Fruit fly (Drosophila melanogaster) whole organism, embryonic: ENCODE data around the gene Nazo.

Source experiments
- Abd-B ChIP-seq: fragments of 200-800 bp; sonication (Bioruptor generic); optimal IDR thresholded peaks from 2 replicates; lab custom pipeline; 2018; ENCODE audit warnings: missing biosample characterization, mild to moderate bottlenecking, missing genetic modification characterization, moderate library complexity
- Atf6 ChIP-seq: fragments of 200-800 bp; sonication (Bioruptor generic); IDR thresholded peaks from 2 replicates; pipeline ENCODE4 v1.3.6; 2022; ENCODE audit warnings: missing biosample characterization, missing genetic modification characterization
- Awh ChIP-seq: fragments of 200-800 bp; sonication (Bioruptor generic); IDR thresholded peaks from 2 replicates; pipeline ENCODE4, ENCODE4 v1.3.6; 2022; ENCODE audit warnings: missing biosample characterization, missing genetic modification characterization
- C15 ChIP-seq: fragments of 200-800 bp; sonication (Bioruptor generic); IDR thresholded peaks from 3 replicates; pipeline ENCODE4 v1.3.6; 2022; ENCODE audit warnings: missing biosample characterization, missing genetic modification characterization
- CG10209 ChIP-seq: fragments of 200-800 bp; sonication (Bioruptor generic); optimal IDR thresholded peaks from 3 replicates; lab custom pipeline; 2017; ENCODE audit warnings: missing biosample characterization, mild to moderate bottlenecking, missing genetic modification characterization, missing genetic modification reagents
- CG10565 ChIP-seq: fragments of 200-800 bp; sonication (Bioruptor generic); optimal IDR thresholded peaks from 3 replicates; lab custom pipeline; 2016; ENCODE audit warnings: missing biosample characterization, mild to moderate bottlenecking, missing genetic modification characterization
- CG10654 ChIP-seq: fragments of 200-800 bp; sonication (Bioruptor generic); optimal IDR thresholded peaks from 2 replicates; lab custom pipeline; 2016; ENCODE audit warnings: missing biosample characterization, missing genetic modification characterization
- CG11696 ChIP-seq: fragments of 200-800 bp; sonication (Bioruptor generic); IDR thresholded peaks from 2 replicates; pipeline ENCODE4 v1.3.6; 2022; ENCODE audit warnings: missing biosample characterization, missing genetic modification characterization
- CG1233 ChIP-seq: fragments of 200-800 bp; sonication (Bioruptor generic); optimal IDR thresholded peaks from 4 replicates; lab custom pipeline; 2018; ENCODE audit warnings: missing biosample characterization, mild to moderate bottlenecking, missing genetic modification characterization
- CG13123 ChIP-seq: fragments of 200-800 bp; sonication (Bioruptor generic); optimal IDR thresholded peaks from 2 replicates; lab custom pipeline; 2016; ENCODE audit warnings: missing biosample characterization, missing genetic modification characterization
- CG13424 ChIP-seq: fragments of 200-800 bp; sonication (Bioruptor generic); optimal IDR thresholded peaks from 2 replicates; lab custom pipeline; 2019; ENCODE audit warnings: missing biosample characterization, mild to moderate bottlenecking, missing genetic modification characterization, moderate library complexity
- CG15479 ChIP-seq: fragments of 200-800 bp; sonication (Bioruptor generic); optimal IDR thresholded peaks from 3 replicates; lab custom pipeline; 2019; ENCODE audit warnings: missing biosample characterization, mild to moderate bottlenecking, missing genetic modification characterization, moderate library complexity
- CG1602 ChIP-seq: fragments of 200-800 bp; sonication (Bioruptor generic); optimal IDR thresholded peaks from 3 replicates; lab custom pipeline; 2016; ENCODE audit warnings: missing biosample characterization, missing genetic modification characterization
- CG17328 ChIP-seq: fragments of 200-800 bp; sonication (Bioruptor generic); IDR thresholded peaks from 2 replicates; pipeline ENCODE4 v1.3.6; 2022; ENCODE audit warnings: missing biosample characterization, missing genetic modification characterization
- CG31441 ChIP-seq: fragments of 200-800 bp; sonication (Bioruptor generic); IDR thresholded peaks from 2 replicates; pipeline ENCODE4 v1.3.6; 2022; ENCODE audit warnings: missing biosample characterization, missing genetic modification characterization
- CG32767 ChIP-seq: fragments of 200-800 bp; sonication (Bioruptor generic); IDR thresholded peaks from 2 replicates; pipeline ENCODE4 v1.3.6; 2022; ENCODE audit warnings: missing biosample characterization, missing genetic modification characterization
- CG3847 ChIP-seq: fragments of 200-800 bp; sonication (Bioruptor generic); IDR thresholded peaks from 2 replicates; pipeline ENCODE4 v1.3.6; 2022; ENCODE audit warnings: missing biosample characterization, missing genetic modification characterization
- CG4282 ChIP-seq: fragments of 200-800 bp; sonication (Bioruptor generic); optimal IDR thresholded peaks from 2 replicates; lab custom pipeline; 2016; ENCODE audit warnings: missing biosample characterization, missing genetic modification characterization
- CG4854 ChIP-seq: fragments of 200-800 bp; sonication (Bioruptor generic); optimal IDR thresholded peaks from 2 replicates; lab custom pipeline; 2016; ENCODE audit warnings: missing biosample characterization, missing genetic modification characterization, inconsistent platforms
- CG6175 ChIP-seq: fragments of 200-800 bp; sonication (Bioruptor generic); IDR thresholded peaks from 3 replicates; pipeline ENCODE4 v1.3.6; 2022; ENCODE audit warnings: missing biosample characterization, missing genetic modification characterization
- CG6272 ChIP-seq: fragments of 200-800 bp; sonication (Bioruptor generic); IDR thresholded peaks from 2 replicates; pipeline ENCODE4 v1.3.6; 2022; ENCODE audit warnings: missing biosample characterization, missing genetic modification characterization
- CG6654 ChIP-seq: fragments of 200-800 bp; sonication (Bioruptor generic); optimal IDR thresholded peaks from 2 replicates; lab custom pipeline; 2017; ENCODE audit warnings: missing biosample characterization, mild to moderate bottlenecking, missing genetic modification characterization
- CG6791 ChIP-seq: fragments of 200-800 bp; sonication (Bioruptor generic); IDR thresholded peaks from 3 replicates; pipeline ENCODE4 v1.3.6; 2022; ENCODE audit warnings: missing biosample characterization, missing genetic modification characterization; ENCODE audit not compliant: partially characterized antibody
- CoRest ChIP-seq: fragments of 200-800 bp; sonication (Bioruptor generic); optimal IDR thresholded peaks from 3 replicates; lab custom pipeline; 2018; ENCODE audit warnings: missing biosample characterization, mild to moderate bottlenecking, missing genetic modification characterization, moderate library complexity
- Doc3 ChIP-seq: fragments of 200-800 bp; sonication (Bioruptor generic); IDR thresholded peaks from 3 replicates; pipeline ENCODE4 v1.3.6; 2022; ENCODE audit warnings: missing biosample characterization, missing genetic modification characterization; ENCODE audit not compliant: partially characterized antibody
- Gsc ChIP-seq: fragments of 200-800 bp; sonication (Bioruptor generic); IDR thresholded peaks from 2 replicates; pipeline ENCODE4 v1.3.6; 2022; ENCODE audit warnings: missing biosample characterization, missing genetic modification characterization
- HLH4C ChIP-seq: fragments of 200-800 bp; sonication (Bioruptor generic); IDR thresholded peaks from 3 replicates; pipeline ENCODE4 v1.3.6; 2022; ENCODE audit warnings: missing biosample characterization, missing genetic modification characterization; ENCODE audit not compliant: partially characterized antibody
- Hey ChIP-seq: fragments of 200-800 bp; sonication (Bioruptor generic); optimal IDR thresholded peaks from 3 replicates; lab custom pipeline; 2018; ENCODE audit warnings: missing biosample characterization, mild to moderate bottlenecking, missing genetic modification characterization
- MBD-R2 ChIP-seq: fragments of 200-800 bp; sonication (Bioruptor generic); IDR thresholded peaks from 2 replicates; pipeline ENCODE4 v1.3.6; 2022; ENCODE audit warnings: missing biosample characterization, missing genetic modification characterization
- Ravus ChIP-seq: fragments of 200-800 bp; sonication (Bioruptor generic); IDR thresholded peaks from 2 replicates; pipeline ENCODE4 v1.3.6; 2022; ENCODE audit warnings: missing biosample characterization, missing genetic modification characterization
- Six4 ChIP-seq: fragments of 200-800 bp; sonication (Bioruptor generic); optimal IDR thresholded peaks from 2 replicates; lab custom pipeline; 2016; ENCODE audit warnings: missing biosample characterization, missing genetic modification characterization
- Usf ChIP-seq: fragments of 200-800 bp; sonication (Bioruptor generic); optimal IDR thresholded peaks from 2 replicates; lab custom pipeline; 2017; ENCODE audit warnings: missing genotype, missing biosample characterization, missing genetic modification characterization
- bbx ChIP-seq: fragments of 200-800 bp; sonication (Bioruptor generic); IDR thresholded peaks from 2 replicates; pipeline ENCODE4 v1.3.6; 2022; ENCODE audit warnings: missing biosample characterization, missing genetic modification characterization; ENCODE audit not compliant: partially characterized antibody
- btn ChIP-seq: fragments of 200-800 bp; sonication (Bioruptor generic); optimal IDR thresholded peaks from 2 replicates; lab custom pipeline; 2016; ENCODE audit warnings: missing biosample characterization, missing genetic modification characterization
- chn ChIP-seq: fragments of 200-800 bp; sonication (Bioruptor generic); optimal IDR thresholded peaks from 2 replicates; lab custom pipeline; 2016; ENCODE audit warnings: missing biosample characterization, missing genetic modification characterization
- dati ChIP-seq: fragments of 200-800 bp; sonication (Bioruptor generic); IDR thresholded peaks from 2 replicates; pipeline ENCODE4 v1.3.6; 2022; ENCODE audit warnings: missing biosample characterization, missing genetic modification characterization
- ems ChIP-seq: fragments of 200-800 bp; sonication (Bioruptor generic); optimal IDR thresholded peaks from 3 replicates; lab custom pipeline; 2016; ENCODE audit warnings: missing biosample characterization, missing genetic modification characterization
- grau ChIP-seq: fragments of 200-800 bp; optimal IDR thresholded peaks from 3 replicates; lab custom pipeline; 2019; ENCODE audit warnings: missing biosample characterization, mild to moderate bottlenecking, missing genetic modification characterization, moderate library complexity
- gsb-n ChIP-seq: fragments of 200-800 bp; sonication (Bioruptor generic); optimal IDR thresholded peaks from 3 replicates; lab custom pipeline; 2018; ENCODE audit warnings: missing biosample characterization, mild to moderate bottlenecking, missing genetic modification characterization
- insv ChIP-seq, 2 experiments: fragments of 200-800 bp; sonication (Bioruptor generic); optimal IDR thresholded peaks; 3 replicates each; lab custom pipeline; 2016 to 2018; ENCODE audit warnings: missing biosample characterization in 2 of 2, missing genetic modification characterization in 2 of 2
- klu ChIP-seq: fragments of 200-800 bp; sonication (Bioruptor generic); IDR thresholded peaks from 2 replicates; pipeline ENCODE4 v1.3.6; 2022; ENCODE audit warnings: missing biosample characterization, missing genetic modification characterization
- lilli ChIP-seq: fragments of 200-800 bp; sonication (Bioruptor generic); optimal IDR thresholded peaks from 3 replicates; lab custom pipeline; 2016; ENCODE audit warnings: missing biosample characterization, missing genetic modification characterization
- pnt ChIP-seq: fragments of 200-800 bp; sonication (Bioruptor generic); optimal IDR thresholded peaks from 3 replicates; lab custom pipeline; 2016; ENCODE audit warnings: missing biosample characterization, missing genetic modification characterization
- row ChIP-seq: fragments of 200-800 bp; sonication (Bioruptor generic); IDR thresholded peaks from 3 replicates; pipeline ENCODE4 v1.3.6; 2022; ENCODE audit warnings: missing biosample characterization, missing genetic modification characterization
- run ChIP-seq: fragments of 200-800 bp; sonication (Bioruptor generic); optimal IDR thresholded peaks from 3 replicates; lab custom pipeline; 2018; ENCODE audit warnings: missing biosample characterization, mild to moderate bottlenecking, missing genetic modification characterization
- salm ChIP-seq: fragments of 200-800 bp; sonication (Bioruptor generic); optimal IDR thresholded peaks from 2 replicates; lab custom pipeline; 2018; ENCODE audit warnings: missing biosample characterization, mild to moderate bottlenecking, missing genetic modification characterization
- sima ChIP-seq: fragments of 200-800 bp; sonication (Bioruptor generic); optimal IDR thresholded peaks from 2 replicates; lab custom pipeline; 2016; ENCODE audit warnings: missing biosample characterization, missing genetic modification characterization
- tll ChIP-seq, 2 experiments: fragments of 200-800 bp in 1 of 2; fragments of >200 bp in 1 of 2; sonication (Bioruptor generic) in 1 of 2; optimal IDR thresholded peaks; 2 replicates each; lab custom pipeline; 2017 to 2019; ENCODE audit warnings: missing biosample characterization in 2 of 2, missing genetic modification characterization in 2 of 2, mild to moderate bottlenecking in 1 of 2, moderate library complexity in 1 of 2
- unpg ChIP-seq: fragments of 200-800 bp; sonication (Bioruptor generic); optimal IDR thresholded peaks from 3 replicates; lab custom pipeline; 2018; ENCODE audit warnings: missing biosample characterization, mild to moderate bottlenecking, missing genetic modification characterization, moderate library complexity
- zen ChIP-seq: fragments of 200-800 bp; sonication (Bioruptor generic); optimal IDR thresholded peaks from 3 replicates; lab custom pipeline; 2018; ENCODE audit warnings: missing biosample characterization, mild to moderate bottlenecking, missing genetic modification characterization, moderate library complexity

Gene Nazo

dm6 chr3R:8334982-8335381 is 47.3 kb downstream of the Nazo start (continued):
- TF ChIP-seq CG15479 (peak; percentile 41), salm (tag; lab: Kevin White, UChicago) (no peak), tll (GFP tag; optimal IDR thresholded peaks at IDR 0.05; lab: Kevin White, UChicago) (peak in 1 of 2 experiments; percentile 27), CG6654 (GFP tag; lab: Kevin White, UChicago) (no peak), CG10565 (GFP tag; lab: Kevin White, UChicago) (no peak), CG1233 (no peak), run (tag; lab: Kevin White, UChicago) (no peak), zen (tag; lab: Kevin White, UChicago) (peak; percentile 44), unpg (GFP tag; lab: Kevin White, UChicago) (no peak), insv (GFP tag; optimal IDR thresholded peaks at IDR 0.05; lab: Kevin White, UChicago) (peak in 1 of 2 experiments; percentile 8), CG6175 (GFP tag; lab: Robert Waterston, UW) (no peak), CG13424 (no peak), sima (no peak), dati (GFP tag; lab: Robert Waterston, UW) (no peak), Usf (GFP tag; lab: Kevin White, UChicago) (no peak)

dm6 chr3R:8336012-8336567 is 48.4 kb downstream of the Nazo start:
- TF ChIP-seq pnt: no peak
- TF ChIP-seq CG10654 (GFP tag; lab: Kevin White, UChicago): no peak
- TF ChIP-seq Abd-B (GFP tag; lab: Kevin White, UChicago): no peak
- no peak for TF ChIP-seq Gsc (GFP tag; lab: Robert Waterston, UW)
- no peak for TF ChIP-seq CG17328 (GFP tag; lab: Robert Waterston, UW)
- no peak for TF ChIP-seq CG6272 (GFP tag; lab: Robert Waterston, UW)
- TF ChIP-seq unpg (GFP tag; lab: Kevin White, UChicago): no peak
- TF ChIP-seq bbx (GFP tag; lab: Robert Waterston, UW): no peak
- TF ChIP-seq grau (tag; lab: Kevin White, UChicago): peak; percentile 34
- TF ChIP-seq CG4854 (GFP tag; lab: Kevin White, UChicago): no peak
- TF ChIP-seq Six4 (GFP tag; lab: Kevin White, UChicago): no peak
- no peak for TF ChIP-seq MBD-R2
- TF ChIP-seq CoRest: peak; percentile 25
- no peak for TF ChIP-seq C15 (GFP tag; lab: Robert Waterston, UW)
- no peak for TF ChIP-seq gsb-n (tag; lab: Kevin White, UChicago)
- no peak for TF ChIP-seq Doc3 (GFP tag; lab: Robert Waterston, UW)
- no peak for TF ChIP-seq Awh (GFP tag; lab: Robert Waterston, UW)
- TF ChIP-seq HLH4C (GFP tag; lab: Robert Waterston, UW): no peak
- TF ChIP-seq CG31441: 0 out of 2 replicates have a peak, but pooled peaks have one; percentile 26
- no peak for TF ChIP-seq CG13123 (GFP tag; lab: Kevin White, UChicago)
- TF ChIP-seq klu (GFP tag; lab: Robert Waterston, UW): no peak
- TF ChIP-seq Atf6 (GFP tag; lab: Robert Waterston, UW): no peak
- no peak for TF ChIP-seq CG4282 (GFP tag; lab: Kevin White, UChicago)
- TF ChIP-seq lilli: no peak
- TF ChIP-seq btn (GFP tag; lab: Kevin White, UChicago): no peak
- TF ChIP-seq sima: no peak
- TF ChIP-seq zen (tag; lab: Kevin White, UChicago): peak; percentile 15
- no peak for TF ChIP-seq CG6791 (GFP tag; lab: Robert Waterston, UW)
- no peak for TF ChIP-seq Hey (tag; lab: Kevin White, UChicago)
- TF ChIP-seq ems: no peak
- TF ChIP-seq CG3847 (GFP tag; lab: Robert Waterston, UW): no peak
- no peak for TF ChIP-seq CG32767 (GFP tag; lab: Robert Waterston, UW)
- no peak for TF ChIP-seq CG11696 (GFP tag; lab: Robert Waterston, UW)
- no peak for TF ChIP-seq CG1602 (GFP tag; lab: Kevin White, UChicago)
- TF ChIP-seq Ravus (GFP tag; lab: Robert Waterston, UW): no peak
- no peak for TF ChIP-seq chn (GFP tag; lab: Kevin White, UChicago)
- TF ChIP-seq row (GFP tag; lab: Robert Waterston, UW): peak; percentile 30; the same call in 1 of the 3 replicates
- no peak for TF ChIP-seq CG10209
